Worm (Caenorhabditis elegans) whole organism, L1 larva: Measurements from ENCODE around the gene ZK829.7.
A peak's percentile ranks its signal among the peaks of the same experiment; 100 is the strongest.

ENCODE experiments used
- C04F5.9 ChIP-seq: sonication (generic microtip); optimal IDR thresholded peaks from 2 replicates; lab custom pipeline; 2016; ENCODE audit warnings: missing genetic modification characterization, missing compliant biosample characterization
- C16A3.4 ChIP-seq: fragments of 150-350 bp; optimal IDR thresholded peaks from 2 replicates; lab custom pipeline; 2014; ENCODE audit warnings: missing biosample characterization, missing genetic modification characterization
- C34B4.2 ChIP-seq: sonication (generic microtip); optimal IDR thresholded peaks from 2 replicates; lab custom pipeline; 2017; ENCODE audit warnings: mild to moderate bottlenecking, missing genetic modification characterization, missing compliant biosample characterization
- F16B12.6 ChIP-seq: fragments of 150-350 bp; optimal IDR thresholded peaks from 2 replicates; lab custom pipeline; 2014; ENCODE audit warnings: missing biosample characterization, missing genetic modification characterization
- Y116A8C.19 ChIP-seq: sonication (generic microtip); optimal IDR thresholded peaks from 2 replicates; lab custom pipeline; 2016; ENCODE audit warnings: missing compliant biosample characterization, missing genetic modification characterization, borderline replicate concordance
- aha-1 ChIP-seq: fragments of 150-350 bp; optimal IDR thresholded peaks from 2 replicates; lab custom pipeline; 2014; ENCODE audit warnings: missing biosample characterization, missing genetic modification characterization
- blmp-1 ChIP-seq: fragments of 150-350 bp; optimal IDR thresholded peaks from 2 replicates; lab custom pipeline; 2014; ENCODE audit warnings: missing biosample characterization, missing genetic modification characterization
- ceh-8 ChIP-seq: fragments of 200-800 bp; sonication (Bioruptor generic); optimal IDR thresholded peaks from 2 replicates; lab custom pipeline; 2018; ENCODE audit warnings: mild to moderate bottlenecking, missing genetic modification characterization, moderate library complexity, missing compliant biosample characterization
- dpl-1 ChIP-seq, 3 experiments: fragments of 150-350 bp in 2 of 3; sonication (generic microtip) in 1 of 3; optimal IDR thresholded peaks; 2 replicates each; lab custom pipeline; 2014 to 2017; ENCODE audit warnings: missing biosample characterization in 3 of 3, missing genetic modification characterization in 3 of 3, missing genetic modification reagents in 3 of 3
- dsc-1 ChIP-seq: sonication (generic microtip); optimal IDR thresholded peaks from 2 replicates; lab custom pipeline; 2016; ENCODE audit warnings: mild to moderate bottlenecking, missing genetic modification characterization, missing compliant biosample characterization
- elt-2 ChIP-seq: sonication (generic microtip); optimal IDR thresholded peaks from 2 replicates; lab custom pipeline; 2016; ENCODE audit warnings: missing genetic modification characterization, mild to moderate bottlenecking, inconsistent platforms, missing compliant biosample characterization, missing genetic modification reagents
- fos-1 ChIP-seq: fragments of 150-350 bp; optimal IDR thresholded peaks from 2 replicates; lab custom pipeline; 2014; ENCODE audit warnings: missing biosample characterization, missing genetic modification characterization
- grh-1 ChIP-seq: fragments of 200-800 bp; sonication (Bioruptor generic); IDR thresholded peaks from 2 replicates; pipeline ENCODE4 v1.3.6; 2022; ENCODE audit warnings: missing genetic modification reagents, missing genetic modification characterization, missing compliant biosample characterization
- hpl-2 ChIP-seq: fragments of 150-350 bp; optimal IDR thresholded peaks from 2 replicates; lab custom pipeline; 2014; ENCODE audit warnings: missing biosample characterization, missing genetic modification reagents, missing genetic modification characterization
- isw-1 ChIP-seq: fragments of 200-800 bp; sonication (Bioruptor generic); IDR thresholded peaks from 2 replicates; pipeline ENCODE4 v1.3.6; 2022; ENCODE audit warnings: missing genetic modification characterization, missing compliant biosample characterization
- lin-14 ChIP-seq: fragments of 200-800 bp; sonication (Bioruptor generic); optimal IDR thresholded peaks from 2 replicates; lab custom pipeline; 2018; ENCODE audit warnings: mild to moderate bottlenecking, missing genetic modification characterization, moderate library complexity, missing compliant biosample characterization
- lsy-2 ChIP-seq, 2 experiments: fragments of 150-350 bp; optimal IDR thresholded peaks; 2 replicates each; lab custom pipeline; 2014; ENCODE audit warnings: missing biosample characterization in 2 of 2, missing genetic modification characterization in 2 of 2
- mab-9 ChIP-seq: fragments of 200-800 bp; sonication (Bioruptor generic); IDR thresholded peaks from 2 replicates; pipeline ENCODE4 v1.3.6; 2022; ENCODE audit warnings: missing genetic modification reagents, missing genetic modification characterization, missing compliant biosample characterization
- mdl-1 ChIP-seq, 2 experiments: fragments of 150-350 bp; optimal IDR thresholded peaks; 2 replicates each; lab custom pipeline; 2014 to 2017; ENCODE audit warnings: missing biosample characterization in 2 of 2, missing genetic modification characterization in 2 of 2, inconsistent platforms in 1 of 2
- mep-1 ChIP-seq: fragments of 150-350 bp; optimal IDR thresholded peaks from 2 replicates; lab custom pipeline; 2014; ENCODE audit warnings: missing biosample characterization, missing genetic modification characterization
- nhr-12 ChIP-seq: sonication (generic microtip); optimal IDR thresholded peaks from 2 replicates; lab custom pipeline; 2017; ENCODE audit warnings: missing biosample characterization, missing genetic modification characterization
- nhr-19 ChIP-seq: fragments of 200-800 bp; sonication (Bioruptor generic); conservative IDR thresholded peaks from 2 replicates; pipeline ENCODE4 v1.3.6; 2022; ENCODE audit warnings: missing genetic modification characterization, missing compliant biosample characterization
- nhr-28 ChIP-seq: fragments of 150-350 bp; optimal IDR thresholded peaks from 2 replicates; lab custom pipeline; 2014; ENCODE audit warnings: missing biosample characterization, missing genetic modification characterization
- nhr-47 ChIP-seq: sonication (generic microtip); optimal IDR thresholded peaks from 2 replicates; lab custom pipeline; 2016; ENCODE audit warnings: mild to moderate bottlenecking, missing genetic modification characterization, moderate library complexity, missing compliant biosample characterization
- nhr-76 ChIP-seq: sonication (generic microtip); optimal IDR thresholded peaks from 2 replicates; lab custom pipeline; 2017; ENCODE audit warnings: missing biosample characterization, missing genetic modification characterization
- nhr-85 ChIP-seq: sonication (generic microtip); peaks from one replicate; lab custom pipeline; 2016; ENCODE audit warnings: missing genetic modification characterization, inconsistent platforms, missing compliant biosample characterization
- nhr-90 ChIP-seq: sonication (generic microtip); optimal IDR thresholded peaks from 2 replicates; lab custom pipeline; 2016; ENCODE audit warnings: mild to moderate bottlenecking, missing genetic modification characterization, missing compliant biosample characterization; ENCODE audit not compliant: poor library complexity
- pag-3 ChIP-seq: sonication (generic microtip); optimal IDR thresholded peaks from 2 replicates; lab custom pipeline; 2017; ENCODE audit warnings: missing genetic modification characterization, mild to moderate bottlenecking, missing compliant biosample characterization, antibody characterized with exemption, borderline replicate concordance; ENCODE audit not compliant: insufficient read depth
- rnt-1 ChIP-seq: sonication (generic microtip); optimal IDR thresholded peaks from 2 replicates; lab custom pipeline; 2016; ENCODE audit warnings: mild to moderate bottlenecking, missing genetic modification characterization, moderate library complexity, missing compliant biosample characterization
- snpc-4 ChIP-seq: fragments of 150-350 bp; optimal IDR thresholded peaks from 2 replicates; lab custom pipeline; 2014; ENCODE audit warnings: missing biosample characterization, missing genetic modification characterization
- snu-23 ChIP-seq: sonication (generic microtip); optimal IDR thresholded peaks from 2 replicates; lab custom pipeline; 2016; ENCODE audit warnings: missing genetic modification characterization, missing compliant biosample characterization
- sox-4 ChIP-seq: sonication (generic microtip); optimal IDR thresholded peaks from 2 replicates; lab custom pipeline; 2016; ENCODE audit warnings: missing genetic modification characterization, missing compliant biosample characterization
- swsn-7 ChIP-seq: sonication (generic microtip); optimal IDR thresholded peaks from 2 replicates; lab custom pipeline; 2016; ENCODE audit warnings: missing genetic modification characterization, missing compliant biosample characterization
- tbx-2 ChIP-seq: sonication (generic microtip); optimal IDR thresholded peaks from 2 replicates; lab custom pipeline; 2016; ENCODE audit warnings: missing genetic modification characterization, missing compliant biosample characterization
- tlp-1 ChIP-seq: fragments of 150-350 bp; optimal IDR thresholded peaks from 2 replicates; lab custom pipeline; 2014; ENCODE audit warnings: missing biosample characterization, missing genetic modification characterization
- unc-130 ChIP-seq: fragments of 150-350 bp; optimal IDR thresholded peaks from 2 replicates; lab custom pipeline; 2017; ENCODE audit warnings: missing biosample characterization, missing genetic modification characterization, inconsistent platforms
- unc-62 ChIP-seq: fragments of 150-350 bp; optimal IDR thresholded peaks from 2 replicates; lab custom pipeline; 2014; ENCODE audit warnings: missing biosample characterization, missing genetic modification reagents, missing genetic modification characterization
- vab-15 ChIP-seq: sonication (generic microtip); optimal IDR thresholded peaks from 2 replicates; lab custom pipeline; 2017; ENCODE audit warnings: missing genotype, mild to moderate bottlenecking, missing genetic modification characterization, missing compliant biosample characterization
- zag-1 ChIP-seq: fragments of 150-350 bp; optimal IDR thresholded peaks from 2 replicates; lab custom pipeline; 2014; ENCODE audit warnings: missing biosample characterization, missing genetic modification characterization
- zip-4 ChIP-seq: fragments of 200-800 bp; sonication (Bioruptor generic); optimal IDR thresholded peaks from 2 replicates; lab custom pipeline; 2018; ENCODE audit warnings: mild to moderate bottlenecking, missing genetic modification characterization, moderate library complexity, missing compliant biosample characterization
- ztf-11 ChIP-seq, 2 experiments: sonication (generic microtip); optimal IDR thresholded peaks; 2 replicates each; lab custom pipeline; 2016 to 2017; ENCODE audit warnings: missing genetic modification characterization in 2 of 2, missing biosample characterization in 1 of 2, missing compliant biosample characterization in 1 of 2
- ztf-4 ChIP-seq: fragments of 150-350 bp; optimal IDR thresholded peaks from 2 replicates; lab custom pipeline; 2014; ENCODE audit warnings: missing biosample characterization, missing genetic modification characterization

ZK829.7 gene

DNA sequence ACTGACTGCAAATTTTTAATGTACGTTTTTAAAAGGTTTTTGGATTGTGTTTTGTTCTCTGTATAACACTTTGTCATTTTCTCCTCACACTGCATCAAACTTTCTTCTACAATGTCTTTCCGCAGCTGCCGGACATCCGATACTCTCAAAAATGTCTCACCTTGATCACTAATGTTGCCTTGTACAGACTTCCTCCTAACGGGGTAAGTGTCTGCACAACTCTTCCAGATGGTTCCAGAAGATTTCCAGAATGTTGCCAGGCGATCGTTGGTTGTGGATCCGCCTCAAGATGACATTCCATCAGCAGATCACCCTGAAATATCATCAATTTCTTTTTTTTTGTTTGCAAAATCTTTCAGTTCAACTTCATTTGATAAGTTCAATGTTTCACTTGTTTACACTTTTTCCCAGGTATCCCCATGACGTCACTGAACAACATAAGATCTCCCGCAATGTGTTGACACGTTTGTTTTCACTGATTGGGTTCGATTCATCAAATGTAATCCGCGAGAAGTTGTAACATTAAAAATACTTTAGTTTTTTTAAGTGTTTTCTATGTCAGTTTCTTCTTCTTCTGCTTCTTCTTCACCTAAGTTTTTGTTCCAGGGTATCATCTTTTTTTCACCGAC is 47.8 kb upstream of the ZK829.7 start (continued):
- TF ChIP-seq ztf-4 (no peak), hpl-2 (GFP tag; lab: Kevin White, UChicago) (no peak), nhr-28 (tag; lab: Kevin White, UChicago) (no peak), rnt-1 (tag; lab: Kevin White, UChicago) (peak; percentile 5), zag-1 (tag; lab: Kevin White, UChicago) (no peak), tlp-1 (no peak), pag-3 (no peak), mab-9 (no peak), C34B4.2 (no peak), elt-2 (tag; lab: Kevin White, UChicago) (no peak), snu-23 (GFP tag; lab: Kevin White, UChicago) (no peak), tbx-2 (no peak), nhr-12 (no peak), aha-1 (tag; lab: Kevin White, UChicago) (no peak), F16B12.6 (tag; lab: Kevin White, UChicago) (no peak), sox-4 (tag; lab: Kevin White, UChicago) (no peak), mep-1 (tag; lab: Kevin White, UChicago) (no peak), nhr-76 (tag; lab: Kevin White, UChicago) (no peak), unc-130 (tag; lab: Kevin White, UChicago) (no peak), Y116A8C.19 (tag; lab: Kevin White, UChicago) (no peak), nhr-19 (no peak), C16A3.4 (tag; lab: Kevin White, UChicago) (no peak), swsn-7 (tag; lab: Kevin White, UChicago) (no peak), lsy-2 (tag; optimal IDR thresholded peaks at IDR 0.05; lab: Kevin White, UChicago) (no peak), dsc-1 (no peak), dpl-1 (GFP tag; optimal IDR thresholded peaks at IDR 0.05; lab: Kevin White, UChicago) (no peak), nhr-85 (tag; lab: Kevin White, UChicago) (peak; percentile 19), fos-1 (tag; lab: Kevin White, UChicago) (no peak), ztf-11 (tag; optimal IDR thresholded peaks at IDR 0.05; lab: Kevin White, UChicago) (no peak), zip-4 (no peak), blmp-1 (tag; lab: Kevin White, UChicago) (peak; percentile 46), lin-14 (GFP tag; lab: Kevin White, UChicago) (peak; percentile 44), snpc-4 (no peak), nhr-90 (no peak)

ce11 chrIV:12005090-12005770 is 43.9 kb upstream of the ZK829.7 start:
- TF ChIP-seq vab-15 (tag; lab: Kevin White, UChicago) = no peak
- TF ChIP-seq nhr-19 = no peak
- TF ChIP-seq blmp-1 (tag; lab: Kevin White, UChicago) = no peak
- TF ChIP-seq nhr-85 (tag; lab: Kevin White, UChicago) = peak; percentile 45
- no peak for TF ChIP-seq mdl-1 (tag; optimal IDR thresholded peaks at IDR 0.05; lab: Kevin White, UChicago)

DNA sequence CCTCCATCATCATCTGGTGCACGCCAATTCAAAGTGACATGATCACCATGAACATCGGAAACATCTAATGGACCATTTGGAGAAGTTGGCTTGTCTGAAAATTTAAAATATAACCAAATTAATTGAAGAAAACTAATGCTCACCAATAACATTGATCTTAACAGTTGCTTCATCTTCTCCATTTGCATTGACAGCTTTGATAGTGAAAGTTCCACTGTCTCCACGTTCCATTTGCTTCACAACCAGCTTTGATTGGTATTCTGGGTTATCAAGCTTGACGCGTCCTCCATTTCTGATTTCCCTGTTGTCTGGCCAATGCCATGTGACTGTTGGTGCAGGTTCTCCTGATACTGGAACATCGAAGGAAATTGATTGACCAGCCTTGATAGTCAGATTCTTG is 25.1 kb upstream of the ZK829.7 start:
- no peak for TF ChIP-seq ceh-8 (GFP tag; lab: Kevin White, UChicago)
- TF ChIP-seq C04F5.9 = no peak
- TF ChIP-seq nhr-47 (tag; lab: Kevin White, UChicago) = no peak
- no peak for TF ChIP-seq isw-1 (GFP tag; lab: Robert Waterston, UW)
- no peak for TF ChIP-seq unc-62 (GFP tag; lab: Kevin White, UChicago)
- no peak for TF ChIP-seq grh-1 (GFP tag; lab: Robert Waterston, UW)
